Worm (Caenorhabditis elegans): Measurements from ENCODE around the gene nsph-3.2.

DNA sequence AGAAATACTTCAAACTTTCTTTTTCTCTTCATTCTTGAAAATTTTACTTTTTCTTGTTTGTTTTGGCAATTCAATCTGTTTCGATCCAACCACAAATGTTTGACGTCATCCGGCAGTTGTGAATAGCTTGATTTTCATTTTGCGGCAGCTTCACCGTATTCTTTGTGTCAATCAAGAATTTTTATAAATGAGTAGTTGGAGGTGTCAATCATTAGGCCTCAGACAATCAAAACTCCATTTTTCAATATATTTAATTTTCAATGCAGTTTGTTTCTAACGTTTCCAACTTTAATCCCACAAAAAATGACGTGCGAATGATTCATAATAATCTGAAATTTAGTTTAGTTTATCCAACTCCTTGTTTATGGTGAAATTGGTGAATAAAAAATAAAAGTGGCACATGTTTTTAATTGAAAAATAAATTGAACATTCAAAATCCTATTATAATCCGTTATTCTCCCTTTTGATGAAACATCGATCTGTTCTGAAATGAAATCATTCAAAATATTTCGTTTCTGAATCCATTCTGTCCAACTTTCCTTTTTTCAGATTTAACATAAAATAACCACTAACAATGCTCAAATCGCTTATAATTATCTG is 44.9 kb downstream of the nsph-3.2 start, which contains the start of gene ttr-53:
- no peak for TF ChIP-seq mep-1 (tag; optimal IDR thresholded peaks at IDR 0.05)
- no peak for TF ChIP-seq nhr-11 (tag; optimal IDR thresholded peaks at IDR 0.05)
- TF ChIP-seq nhr-41 (GFP tag; IDR thresholded peaks at IDR 0.05) = no peak
- TF ChIP-seq jun-1 (tag; optimal IDR thresholded peaks at IDR 0.05) = no peak
- TF ChIP-seq snpc-4 (tag; optimal IDR thresholded peaks at IDR 0.05) = no peak
- TF ChIP-seq ama-1 (optimal IDR thresholded peaks at IDR 0.05) = no peak
- TF ChIP-seq arid-1 (GFP tag; conservative IDR thresholded peaks at IDR 0.05) = no peak
